Fruit fly (Drosophila melanogaster): Measurements from ENCODE around the gene CG1636.

DNA sequence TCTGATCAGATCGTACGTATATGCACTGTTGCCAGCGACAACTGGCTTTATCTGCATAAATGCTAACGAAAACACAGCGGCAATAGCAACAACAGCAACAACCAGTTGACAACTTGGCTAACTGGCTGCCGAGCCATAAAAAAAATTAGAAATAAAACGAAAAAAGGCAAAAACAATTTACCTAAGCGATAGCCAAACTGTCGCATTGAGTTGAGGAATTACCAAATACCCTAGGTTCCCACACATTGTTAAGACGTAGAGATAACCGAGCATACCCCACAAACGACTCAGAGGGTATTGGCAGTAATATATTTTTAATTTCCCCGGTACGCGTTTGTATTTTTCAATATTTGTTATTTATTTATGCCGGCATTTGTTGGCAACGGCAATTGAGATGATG lies 40.0 kb upstream of the CG1636 start:
- TF ChIP-seq CG11617 (GFP tag; optimal IDR thresholded peaks at IDR 0.05) (peak; percentile 9), CG33017 (tag; optimal IDR thresholded peaks at IDR 0.05) (peak; percentile 14), cic (GFP tag; optimal IDR thresholded peaks at IDR 0.05) (peak; percentile 49)
